Fruit fly (Drosophila melanogaster): ENCODE results near the gene mnd.
A peak's percentile ranks its signal among the peaks of the same experiment; 100 is the strongest.

Gene mnd

DNA sequence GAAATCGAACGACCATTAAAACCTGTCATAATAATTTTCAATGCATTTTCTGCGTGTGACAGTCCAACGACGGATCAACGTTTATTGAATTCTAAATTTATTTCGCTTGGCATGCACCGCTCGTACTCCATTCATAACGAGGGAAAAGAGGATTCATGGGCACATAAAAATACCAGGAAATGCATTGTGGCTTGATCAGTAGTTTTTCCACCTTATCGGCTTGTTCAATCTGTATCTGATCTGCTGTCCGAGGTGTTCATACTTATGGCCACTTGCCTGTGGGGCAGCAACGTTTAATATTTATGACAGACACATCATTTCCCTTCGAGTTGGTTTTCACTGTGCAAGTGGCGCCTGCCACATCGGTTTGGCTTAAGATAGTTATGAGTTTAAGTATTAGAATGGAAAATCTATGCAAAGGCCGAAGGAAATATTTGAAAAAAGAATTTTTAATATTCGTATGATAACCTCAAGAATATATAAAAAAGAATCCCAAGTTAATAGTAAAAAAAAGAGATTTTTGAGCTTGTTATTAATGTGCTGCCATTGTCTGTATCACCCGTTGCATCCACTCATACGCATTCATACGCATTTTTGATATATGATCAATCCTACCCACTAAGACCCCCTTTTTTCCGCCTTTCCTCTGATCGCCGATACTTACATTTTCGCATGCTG is 22.5 kb downstream of the mnd start (continued):
- TF ChIP-seq Sox102F (GFP tag; optimal IDR thresholded peaks at IDR 0.05) (peak; percentile 17), OdsH (GFP tag; optimal IDR thresholded peaks at IDR 0.05) (peak; percentile 58)

DNA sequence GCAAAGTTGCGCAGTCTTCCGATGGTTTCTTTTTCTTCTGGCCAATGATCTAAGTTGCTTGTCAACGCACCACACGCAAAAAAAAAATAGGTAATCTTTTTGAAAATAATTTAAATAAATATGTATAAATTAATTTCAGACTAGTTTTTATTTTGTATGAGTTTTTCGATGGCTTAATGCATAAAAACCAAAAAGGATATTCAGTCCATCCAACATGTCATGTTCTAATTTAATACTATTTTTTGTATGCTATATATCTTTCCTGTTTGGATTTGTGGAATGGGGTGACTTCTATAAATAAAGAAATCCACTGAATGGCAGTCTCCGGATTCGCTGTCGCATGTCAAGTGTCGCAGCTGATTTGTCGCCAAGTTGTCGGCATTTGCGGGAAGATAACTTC is 24.8 kb downstream of the mnd start:
- TF ChIP-seq spab (GFP tag; optimal IDR thresholded peaks at IDR 0.05) (no peak), topi (GFP tag; optimal IDR thresholded peaks at IDR 0.05) (no peak), CG6792 (GFP tag; optimal IDR thresholded peaks at IDR 0.05) (no peak), CG10669 (GFP tag; optimal IDR thresholded peaks at IDR 0.05) (no peak), Hr39 (GFP tag; optimal IDR thresholded peaks at IDR 0.05) (no peak), CG6854 (GFP tag; optimal IDR thresholded peaks at IDR 0.05) (no peak), CG10631 (GFP tag; optimal IDR thresholded peaks at IDR 0.05) (peak; percentile 30), Eip75B (GFP tag; optimal IDR thresholded peaks at IDR 0.05) (no peak), fkh (GFP tag; optimal IDR thresholded peaks at IDR 0.05) (no peak), ss (GFP tag; optimal IDR thresholded peaks at IDR 0.05) (no peak), Lpt (GFP tag; optimal IDR thresholded peaks at IDR 0.05) (no peak), CG11294 (GFP tag; IDR thresholded peaks at IDR 0.05) (no peak), vri (GFP tag; optimal IDR thresholded peaks at IDR 0.05) (no peak), CG6163 (GFP tag; IDR thresholded peaks at IDR 0.05) (peak; percentile 49; the same call in 1 of the 3 replicates), Hr4 (GFP tag; optimal IDR thresholded peaks at IDR 0.05) (peak; percentile 22), CG1621 (tag; optimal IDR thresholded peaks at IDR 0.05) (no peak), Hr38 (GFP tag; optimal IDR thresholded peaks at IDR 0.05) (no peak), CG8632 (GFP tag; optimal IDR thresholded peaks at IDR 0.05) (no peak), Sox15 (GFP tag; optimal IDR thresholded peaks at IDR 0.05) (no peak), Sox102F (GFP tag; optimal IDR thresholded peaks at IDR 0.05) (no peak), CG15336 (GFP tag; IDR thresholded peaks at IDR 0.05) (peak; percentile 68), CG8319 (GFP tag; optimal IDR thresholded peaks at IDR 0.05) (no peak), CG32006 (GFP tag; optimal IDR thresholded peaks at IDR 0.05) (peak; percentile 37), acj6 (GFP tag; optimal IDR thresholded peaks at IDR 0.05) (no peak), Smox (GFP tag; optimal IDR thresholded peaks at IDR 0.05) (no peak), CG16779 (tag; optimal IDR thresholded peaks at IDR 0.05) (no peak), Eip78C (GFP tag) (peak; percentile 62), eg (GFP tag; IDR thresholded peaks at IDR 0.05) (peak; percentile 64; the same call in 2 of the 3 replicates), Ets96B (tag; optimal IDR thresholded peaks at IDR 0.05) (no peak), CG4318 (GFP tag; optimal IDR thresholded peaks at IDR 0.05) (no peak), CG7368 (GFP tag; optimal IDR thresholded peaks at IDR 0.05) (no peak), CG3919 (GFP tag; optimal IDR thresholded peaks at IDR 0.05) (no peak), CG6808 (GFP tag; optimal IDR thresholded peaks at IDR 0.05) (no peak), cyc (GFP tag; optimal IDR thresholded peaks at IDR 0.05) (no peak), Met (GFP tag; optimal IDR thresholded peaks at IDR 0.05) (no peak), svp (GFP tag) (no peak), Ets21C (GFP tag; optimal IDR thresholded peaks at IDR 0.05) (no peak), lz (GFP tag; optimal IDR thresholded peaks at IDR 0.05) (no peak), dac (GFP tag; optimal IDR thresholded peaks at IDR 0.05) (peak; percentile 4), CG9139 (GFP tag; optimal IDR thresholded peaks at IDR 0.05) (no peak), OdsH (GFP tag; optimal IDR thresholded peaks at IDR 0.05) (peak; percentile 7), CG6276 (GFP tag; optimal IDR thresholded peaks at IDR 0.05) (no peak), esn (GFP tag; optimal IDR thresholded peaks at IDR 0.05) (no peak), net (GFP tag; optimal IDR thresholded peaks at IDR 0.05) (no peak), fd59A (GFP tag; optimal IDR thresholded peaks at IDR 0.05) (no peak), Gug (GFP tag; IDR thresholded peaks at IDR 0.05) (peak; percentile 43; the same call in 1 of the 2 replicates), CG34406 (GFP tag; optimal IDR thresholded peaks at IDR 0.05) (no peak), CG3032 (tag; optimal IDR thresholded peaks at IDR 0.05) (no peak), dsx (GFP tag; optimal IDR thresholded peaks at IDR 0.05; ENCODE audit: poor library complexity, severe bottlenecking) (no peak)

Data from whole organism, prepupa.